Worm (Caenorhabditis elegans) whole organism, L2 larva: ENCODE data around the gene age-1.

Source experiments
- aly-2 ChIP-seq: fragments of 150-350 bp; optimal IDR thresholded peaks from 2 replicates; lab custom pipeline; 2014; ENCODE audit warnings: missing biosample characterization, missing genetic modification characterization
- ama-1 ChIP-seq: fragments of 150-350 bp; optimal IDR thresholded peaks from 2 replicates; lab custom pipeline; 2018; ENCODE audit warnings: inconsistent platforms
- elt-3 ChIP-seq: sonication (generic microtip); optimal IDR thresholded peaks from 2 replicates; lab custom pipeline; 2017; ENCODE audit warnings: missing biosample characterization, missing genetic modification characterization
- nhr-11 ChIP-seq: fragments of 150-350 bp; optimal IDR thresholded peaks from 2 replicates; lab custom pipeline; 2014; ENCODE audit warnings: missing biosample characterization, missing genetic modification characterization
- nhr-23 ChIP-seq: fragments of 150-350 bp; optimal IDR thresholded peaks from 2 replicates; lab custom pipeline; 2014; ENCODE audit warnings: missing biosample characterization, missing genetic modification reagents, missing genetic modification characterization
- snpc-4 ChIP-seq: fragments of 150-350 bp; optimal IDR thresholded peaks from 2 replicates; lab custom pipeline; 2014; ENCODE audit warnings: missing biosample characterization, missing genetic modification characterization
- ztf-1 ChIP-seq: fragments of 200-800 bp; sonication (Bioruptor generic); conservative IDR thresholded peaks from 2 replicates; pipeline ENCODE4 v1.3.6; 2022; ENCODE audit warnings: missing genetic modification characterization, missing compliant biosample characterization

DNA sequence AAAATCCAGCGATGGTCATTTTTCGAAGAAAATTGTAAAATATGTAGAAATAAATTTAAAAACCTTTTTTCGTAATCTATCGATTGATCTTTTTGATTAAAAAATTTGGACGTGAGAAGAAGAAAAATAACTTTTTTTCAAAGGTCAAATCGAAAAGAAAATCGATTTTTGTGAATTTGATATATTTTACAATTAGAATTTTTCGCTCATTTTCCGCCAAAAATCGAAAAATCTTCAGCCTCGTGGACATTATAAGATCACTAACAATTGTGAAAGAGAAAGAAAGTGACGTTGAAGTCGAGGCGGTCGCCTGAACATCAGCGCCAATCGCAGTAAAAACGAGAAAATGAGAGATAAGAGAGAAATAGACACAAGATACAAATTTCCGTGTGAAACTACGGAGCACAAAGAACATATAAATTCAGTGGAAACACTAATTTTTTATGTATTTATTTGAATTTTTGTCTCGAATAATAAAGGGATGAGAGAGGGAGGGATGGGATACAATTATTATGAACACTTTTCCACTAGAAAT lies 57.2 kb downstream of the age-1 start, which contains the start of gene cisd-1:
- TF ChIP-seq nhr-11 (tag; lab: Kevin White, UChicago): no peak
- TF ChIP-seq elt-3 (tag; lab: Kevin White, UChicago): no peak
- TF ChIP-seq ztf-1 (GFP tag; lab: Robert Waterston, UW): no peak
- no peak for TF ChIP-seq aly-2 (tag; lab: Kevin White, UChicago)
- TF ChIP-seq nhr-23 (tag; lab: Kevin White, UChicago): no peak
- no peak for TF ChIP-seq ama-1 (lab: Kevin White, UChicago)
- TF ChIP-seq snpc-4 (tag; lab: Kevin White, UChicago): no peak
